Worm (Caenorhabditis elegans) whole organism, L3 larva: ENCODE measurements around the gene ZK1290.13.

Experiments
- R02D3.7 ChIP-seq: fragments of 150-350 bp; optimal IDR thresholded peaks from 2 replicates; lab custom pipeline; 2014; ENCODE audit warnings: missing biosample characterization, missing genetic modification characterization
- ZK546.5 ChIP-seq: sonication (generic microtip); optimal IDR thresholded peaks from 2 replicates; lab custom pipeline; 2017; ENCODE audit warnings: missing biosample characterization, missing genetic modification characterization
- aly-2 ChIP-seq: fragments of 150-350 bp; optimal IDR thresholded peaks from 2 replicates; lab custom pipeline; 2014; ENCODE audit warnings: missing biosample characterization, missing genetic modification characterization
- ama-1 ChIP-seq: fragments of 150-350 bp; optimal IDR thresholded peaks from 2 replicates; lab custom pipeline; 2018
- ceh-16 ChIP-seq: sonication (generic microtip); optimal IDR thresholded peaks from 2 replicates; lab custom pipeline; 2017; ENCODE audit warnings: missing biosample characterization, missing genetic modification characterization
- ceh-28 ChIP-seq: fragments of 150-350 bp; optimal IDR thresholded peaks from 2 replicates; lab custom pipeline; 2014; ENCODE audit warnings: missing biosample characterization, missing genetic modification reagents, missing genetic modification characterization
- ceh-82 ChIP-seq: fragments of 150-350 bp; optimal IDR thresholded peaks from 2 replicates; lab custom pipeline; 2014; ENCODE audit warnings: missing biosample characterization, missing genetic modification characterization
- daf-12 ChIP-seq: fragments of 150-350 bp; optimal IDR thresholded peaks from 2 replicates; lab custom pipeline; 2014; ENCODE audit warnings: missing biosample characterization, missing genetic modification reagents, missing genetic modification characterization
- egl-27 ChIP-seq: sonication (generic microtip); optimal IDR thresholded peaks from 4 replicates; lab custom pipeline; 2017; ENCODE audit warnings: missing biosample characterization, missing genetic modification reagents, missing genetic modification characterization
- egl-5 ChIP-seq: fragments of 150-350 bp; optimal IDR thresholded peaks from 2 replicates; lab custom pipeline; 2017; ENCODE audit warnings: missing biosample characterization, missing genetic modification reagents, missing genetic modification characterization, inconsistent platforms
- elt-1 ChIP-seq: fragments of 150-350 bp; optimal IDR thresholded peaks from 2 replicates; lab custom pipeline; 2014; ENCODE audit warnings: missing biosample characterization, missing genetic modification characterization
- elt-2 ChIP-seq: sonication (generic microtip); optimal IDR thresholded peaks from 2 replicates; lab custom pipeline; 2016; ENCODE audit warnings: missing genetic modification reagents, mild to moderate bottlenecking, missing genetic modification characterization, missing compliant biosample characterization
- elt-3 ChIP-seq, 3 experiments: fragments of 150-350 bp in 1 of 3; sonication (generic microtip) in 2 of 3; optimal IDR thresholded peaks; 2 replicates in 2 of 3; 4 replicates in 1 of 3; lab custom pipeline; 2014 to 2017; ENCODE audit warnings: missing biosample characterization in 3 of 3, missing genetic modification characterization in 3 of 3
- eor-1 ChIP-seq, 2 experiments: fragments of 150-350 bp; optimal IDR thresholded peaks; 2 replicates each; lab custom pipeline; 2014 to 2018; ENCODE audit warnings: missing biosample characterization in 2 of 2, missing genetic modification characterization in 2 of 2
- fkh-10 ChIP-seq: sonication (generic microtip); optimal IDR thresholded peaks from 2 replicates; lab custom pipeline; 2017; ENCODE audit warnings: missing biosample characterization, missing genetic modification reagents, missing genetic modification characterization
- fkh-2 ChIP-seq: fragments of 150-350 bp; optimal IDR thresholded peaks from 2 replicates; lab custom pipeline; 2014; ENCODE audit warnings: missing biosample characterization, missing genetic modification reagents, missing genetic modification characterization
- fos-1 ChIP-seq: fragments of 150-350 bp; optimal IDR thresholded peaks from 2 replicates; lab custom pipeline; 2014; ENCODE audit warnings: missing biosample characterization, missing genetic modification characterization
- hmg-11 ChIP-seq: sonication (generic microtip); optimal IDR thresholded peaks from 2 replicates; lab custom pipeline; 2016; ENCODE audit warnings: missing genetic modification characterization, missing compliant biosample characterization
- jun-1 ChIP-seq: fragments of 150-350 bp; optimal IDR thresholded peaks from 2 replicates; lab custom pipeline; 2014; ENCODE audit warnings: missing biosample characterization, missing genetic modification reagents, missing genetic modification characterization
- lin-15B ChIP-seq: fragments of 150-350 bp; optimal IDR thresholded peaks from 2 replicates; lab custom pipeline; 2014; ENCODE audit warnings: missing biosample characterization, missing genetic modification characterization
- lin-39 ChIP-seq: fragments of 150-350 bp; optimal IDR thresholded peaks from 2 replicates; lab custom pipeline; 2018; ENCODE audit warnings: missing biosample characterization, missing genetic modification reagents, missing genetic modification characterization
- lsy-12 ChIP-seq: sonication (generic microtip); optimal IDR thresholded peaks from 2 replicates; lab custom pipeline; 2016; ENCODE audit warnings: mild to moderate bottlenecking, missing genetic modification characterization, missing compliant biosample characterization
- mdl-1 ChIP-seq: fragments of 150-350 bp; optimal IDR thresholded peaks from 2 replicates; lab custom pipeline; 2014; ENCODE audit warnings: missing biosample characterization, missing genetic modification characterization
- nfya-1 ChIP-seq: sonication (generic microtip); optimal IDR thresholded peaks from 2 replicates; lab custom pipeline; 2017; ENCODE audit warnings: missing genetic modification characterization, mild to moderate bottlenecking, missing compliant biosample characterization, antibody characterized with exemption, moderate library complexity; ENCODE audit not compliant: insufficient read depth
- nhr-11 ChIP-seq: fragments of 150-350 bp; optimal IDR thresholded peaks from 2 replicates; lab custom pipeline; 2014; ENCODE audit warnings: missing biosample characterization, missing genetic modification characterization
- nhr-12 ChIP-seq: fragments of 150-350 bp; optimal IDR thresholded peaks from 2 replicates; lab custom pipeline; 2014; ENCODE audit warnings: missing biosample characterization, missing genetic modification characterization
- nhr-23 ChIP-seq: fragments of 150-350 bp; optimal IDR thresholded peaks from 2 replicates; lab custom pipeline; 2014; ENCODE audit warnings: missing biosample characterization, missing genetic modification reagents, missing genetic modification characterization
- nhr-237 ChIP-seq: fragments of 150-350 bp; optimal IDR thresholded peaks from 2 replicates; lab custom pipeline; 2014; ENCODE audit warnings: missing biosample characterization, missing genetic modification characterization
- nhr-25 ChIP-seq: sonication (generic microtip); optimal IDR thresholded peaks from 2 replicates; lab custom pipeline; 2017; ENCODE audit warnings: missing biosample characterization, missing genetic modification characterization
- nhr-28 ChIP-seq: fragments of 150-350 bp; optimal IDR thresholded peaks from 2 replicates; lab custom pipeline; 2014; ENCODE audit warnings: missing biosample characterization, missing genetic modification characterization
- nhr-67 ChIP-seq: fragments of 150-350 bp; optimal IDR thresholded peaks from 2 replicates; lab custom pipeline; 2014; ENCODE audit warnings: missing biosample characterization, missing genetic modification characterization
- nhr-76 ChIP-seq: fragments of 150-350 bp; sonication (generic microtip); optimal IDR thresholded peaks from 5 replicates; lab custom pipeline; 2014; ENCODE audit warnings: missing biosample characterization, missing genetic modification characterization
- nhr-77 ChIP-seq: fragments of 150-350 bp; optimal IDR thresholded peaks from 2 replicates; lab custom pipeline; 2014; ENCODE audit warnings: missing biosample characterization, missing genetic modification characterization
- pha-4 ChIP-seq: fragments of 150-350 bp; optimal IDR thresholded peaks from 2 replicates; lab custom pipeline; 2014; ENCODE audit warnings: missing biosample characterization, missing genetic modification reagents, missing genetic modification characterization
- pqm-1 ChIP-seq: fragments of 150-350 bp; optimal IDR thresholded peaks from 2 replicates; lab custom pipeline; 2017; ENCODE audit warnings: missing biosample characterization, missing genetic modification characterization, inconsistent platforms
- skn-1 ChIP-seq: fragments of 150-350 bp; optimal IDR thresholded peaks from 2 replicates; lab custom pipeline; 2014; ENCODE audit warnings: missing biosample characterization, missing genetic modification characterization
- snpc-4 ChIP-seq: fragments of 150-350 bp; optimal IDR thresholded peaks from 2 replicates; lab custom pipeline; 2014; ENCODE audit warnings: missing biosample characterization, missing genetic modification characterization
- tbx-2 ChIP-seq: sonication (generic microtip); optimal IDR thresholded peaks from 2 replicates; lab custom pipeline; 2016; ENCODE audit warnings: mild to moderate bottlenecking, missing genetic modification characterization, missing compliant biosample characterization
- unc-39 ChIP-seq: sonication (generic microtip); optimal IDR thresholded peaks from 4 replicates; lab custom pipeline; 2017; ENCODE audit warnings: missing biosample characterization, missing genetic modification characterization
- unc-62 ChIP-seq: fragments of 150-350 bp; sonication (generic microtip); optimal IDR thresholded peaks from 4 replicates; lab custom pipeline; 2014; ENCODE audit warnings: missing biosample characterization, missing genetic modification reagents, missing genetic modification characterization
- zag-1 ChIP-seq: fragments of 150-350 bp; optimal IDR thresholded peaks from 2 replicates; lab custom pipeline; 2014; ENCODE audit warnings: missing biosample characterization, missing genetic modification characterization
- ztf-11 ChIP-seq: fragments of 150-350 bp; optimal IDR thresholded peaks from 2 replicates; lab custom pipeline; 2014; ENCODE audit warnings: missing biosample characterization, missing genetic modification characterization
- ztf-4 ChIP-seq: fragments of 150-350 bp; optimal IDR thresholded peaks from 2 replicates; lab custom pipeline; 2014; ENCODE audit warnings: missing biosample characterization, missing genetic modification characterization

Gene ZK1290.13

ce11 chrII:7553806-7554205, 19.0 kb downstream of the ZK1290.13 start, which contains the start of gene ZK1290.10:
Gene ZK1290.10 (minus strand): TSS chrII:7553906.
- TF ChIP-seq elt-2 (tag; lab: Kevin White, UChicago) (no peak), unc-39 (no peak), zag-1 (tag; lab: Kevin White, UChicago) (no peak), fkh-2 (tag; lab: Kevin White, UChicago) (no peak), skn-1 (tag; lab: Kevin White, UChicago) (no peak), ztf-11 (no peak), snpc-4 (tag; lab: Kevin White, UChicago) (no peak), fkh-10 (GFP tag; lab: Kevin White, UChicago) (no peak), eor-1 (tag; optimal IDR thresholded peaks at IDR 0.05; lab: Kevin White, UChicago) (no peak), egl-27 (tag; lab: Kevin White, UChicago) (no peak), nhr-11 (no peak), ceh-28 (no peak), ceh-16 (no peak), pqm-1 (tag; lab: Kevin White, UChicago) (no peak), ZK546.5 (no peak), R02D3.7 (tag; lab: Kevin White, UChicago) (no peak), hmg-11 (tag; lab: Kevin White, UChicago) (no peak), nhr-76 (no peak), lin-15B (tag; lab: Kevin White, UChicago) (no peak)

ce11 chrII:7554716-7555247, 20.0 kb downstream of the ZK1290.13 start:
- TF ChIP-seq fkh-10 (GFP tag; lab: Kevin White, UChicago) (no peak), ZK546.5 (no peak), zag-1 (tag; lab: Kevin White, UChicago) (no peak), nhr-28 (no peak), ceh-82 (tag; lab: Kevin White, UChicago) (no peak), lin-15B (tag; lab: Kevin White, UChicago) (no peak), elt-2 (tag; lab: Kevin White, UChicago) (peak; percentile 98), nfya-1 (no peak), pha-4 (tag; lab: Kevin White, UChicago) (peak; percentile 55), hmg-11 (tag; lab: Kevin White, UChicago) (no peak), elt-3 (tag; optimal IDR thresholded peaks at IDR 0.05; lab: Kevin White, UChicago) (no peak), egl-27 (tag; lab: Kevin White, UChicago) (no peak), mdl-1 (no peak), nhr-77 (tag; lab: Kevin White, UChicago) (no peak), unc-62 (GFP tag; lab: Kevin White, UChicago) (no peak), nhr-25 (tag; lab: Kevin White, UChicago) (peak; percentile 81), nhr-237 (tag; lab: Kevin White, UChicago) (no peak), nhr-76 (no peak), R02D3.7 (tag; lab: Kevin White, UChicago) (no peak), snpc-4 (tag; lab: Kevin White, UChicago) (no peak), nhr-11 (no peak), ztf-11 (no peak), lsy-12 (tag; lab: Kevin White, UChicago) (no peak), jun-1 (tag; lab: Kevin White, UChicago) (peak; percentile 84), pqm-1 (tag; lab: Kevin White, UChicago) (peak; percentile 79), elt-1 (no peak), nhr-67 (tag; lab: Kevin White, UChicago) (no peak), eor-1 (tag; optimal IDR thresholded peaks at IDR 0.05; lab: Kevin White, UChicago) (no peak), fos-1 (tag; lab: Kevin White, UChicago) (no peak), ztf-4 (tag; lab: Kevin White, UChicago) (no peak), nhr-23 (tag; lab: Kevin White, UChicago) (no peak), tbx-2 (no peak), ceh-16 (no peak), ama-1 (no peak), nhr-12 (tag; lab: Kevin White, UChicago) (no peak), aly-2 (no peak), egl-5 (tag; lab: Kevin White, UChicago) (no peak), lin-39 (tag; lab: Kevin White, UChicago) (no peak), daf-12 (tag; lab: Kevin White, UChicago) (no peak)
